Fruit fly (Drosophila melanogaster) Kc167 (cell line): ENCODE data around the gene RYa-R.

Experiments
- Myc ChIP-seq: fragments of >200 bp; optimal IDR thresholded peaks from 2 replicates; lab custom pipeline; 2017; ENCODE audit warnings: missing external identifiers
- Sin3A ChIP-seq: fragments of >200 bp; optimal IDR thresholded peaks from 2 replicates; lab custom pipeline; 2018; ENCODE audit warnings: missing external identifiers
- h ChIP-seq: fragments of >200 bp; optimal IDR thresholded peaks from 3 replicates; lab custom pipeline; 2018; ENCODE audit warnings: missing external identifiers
- insv ChIP-seq: fragments of >200 bp; optimal IDR thresholded peaks from 3 replicates; lab custom pipeline; 2018; ENCODE audit warnings: missing external identifiers
- psq ChIP-seq: fragments of >200 bp; optimal IDR thresholded peaks from 2 replicates; lab custom pipeline; 2017; ENCODE audit warnings: missing external identifiers
- ttk ChIP-seq: sonication (Bioruptor generic); optimal IDR thresholded peaks from 2 replicates; lab custom pipeline; 2017; ENCODE audit warnings: missing external identifiers

The RYa-R gene

DNA sequence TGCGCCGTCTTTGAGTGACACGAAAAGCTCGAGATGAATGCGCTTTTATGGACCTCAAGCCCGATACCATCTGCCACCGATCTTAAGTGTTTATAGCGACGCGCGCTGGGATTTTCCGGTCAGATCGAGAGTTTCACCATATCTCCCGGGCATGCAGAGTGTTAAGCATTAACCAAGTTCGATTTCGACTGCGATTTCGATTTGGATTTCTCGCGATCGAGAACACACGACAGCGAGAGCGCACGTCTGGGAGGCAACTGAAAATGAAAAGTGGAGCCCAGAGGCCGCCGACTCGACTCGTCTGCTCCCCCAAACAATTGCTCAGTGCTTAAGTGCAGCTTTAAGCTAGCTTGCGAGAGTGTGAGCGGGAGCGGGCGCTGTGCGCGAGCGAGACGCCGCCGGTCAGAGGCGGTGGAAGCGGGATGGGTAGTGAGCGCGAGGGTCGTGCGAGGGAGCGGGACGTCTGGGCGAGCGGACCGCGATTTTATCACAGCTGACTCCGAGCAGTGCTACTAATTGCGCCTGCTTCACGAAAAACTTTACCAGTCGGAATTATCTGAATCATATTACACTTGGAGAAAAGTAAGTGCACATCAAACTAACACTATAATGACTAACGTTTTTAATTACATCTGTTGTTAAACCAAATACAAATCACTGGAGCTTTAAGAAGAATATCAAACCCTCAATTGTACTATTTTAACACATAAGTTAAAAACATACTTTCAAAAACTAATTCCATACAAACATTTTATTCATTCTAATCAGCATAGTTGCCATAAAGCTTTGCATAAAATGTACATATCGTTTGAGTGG, 73.2 kb downstream of the RYa-R start, which contains the start of gene spz:
Gene spz (minus strand): TSS at position 261 of the 816 bp plus-strand sequence.
- TF ChIP-seq psq (lab: Kevin White, UChicago): no peak
- no peak for TF ChIP-seq Myc (lab: Kevin White, UChicago)
- no peak for TF ChIP-seq h (lab: Kevin White, UChicago)
- TF ChIP-seq ttk: no peak
- no peak for TF ChIP-seq Sin3A
- TF ChIP-seq insv (lab: Kevin White, UChicago): no peak

DNA sequence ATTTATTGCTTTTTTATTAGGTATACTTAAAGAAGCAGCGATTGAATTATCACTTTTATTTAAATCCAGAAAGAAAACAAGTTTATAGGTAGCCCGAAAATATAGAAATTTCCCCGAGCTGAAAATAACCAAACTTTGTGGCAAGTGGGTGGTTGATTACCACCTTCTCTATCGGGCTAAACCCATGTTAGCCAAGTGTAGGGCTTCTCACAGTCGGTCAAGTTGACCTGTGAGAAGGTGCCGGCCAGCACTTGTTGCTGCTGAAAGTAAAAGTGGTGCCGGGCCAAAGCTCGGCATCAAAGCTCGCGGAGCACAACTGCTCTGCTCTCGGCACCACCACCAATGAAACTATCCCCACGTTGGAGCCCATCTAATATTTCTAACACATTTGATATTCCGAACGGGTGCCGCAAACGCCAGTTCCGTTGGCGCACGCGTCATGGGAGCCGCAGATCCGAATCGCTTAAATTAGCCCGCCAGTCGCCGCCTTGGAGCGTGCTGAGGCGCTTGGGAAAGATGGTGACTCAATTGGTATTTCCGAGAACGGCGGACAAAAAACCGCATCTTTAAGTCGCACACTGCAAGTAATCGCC, 74.2 kb downstream of the RYa-R start:
- TF ChIP-seq Sin3A (no peak), psq (lab: Kevin White, UChicago) (no peak), h (lab: Kevin White, UChicago) (no peak), Myc (lab: Kevin White, UChicago) (no peak)

- no peak for TF ChIP-seq h (lab: Kevin White, UChicago)
- TF ChIP-seq ttk: no peak
Measured at dm6 chr3R:27075694-27076093, 78.9 kb downstream of the RYa-R start, which contains the start of gene CG14257. TSS of gene CG14257 (plus strand) at chr3R:27075870.

- no peak for TF ChIP-seq Myc (lab: Kevin White, UChicago)
- no peak for TF ChIP-seq h (lab: Kevin White, UChicago)
- no peak for TF ChIP-seq ttk
- no peak for TF ChIP-seq insv (lab: Kevin White, UChicago)
- no peak for TF ChIP-seq Sin3A
- no peak for TF ChIP-seq psq (lab: Kevin White, UChicago)
Measured at dm6 chr3R:27076618-27077017, 79.8 kb downstream of the RYa-R start.

- TF ChIP-seq ttk (no peak), Myc (lab: Kevin White, UChicago) (no peak), psq (lab: Kevin White, UChicago) (no peak), Sin3A (no peak), h (lab: Kevin White, UChicago) (no peak), insv (lab: Kevin White, UChicago) (no peak)
Measured at dm6 chr3R:27082752-27083151, 86.0 kb downstream of the RYa-R start.

DNA sequence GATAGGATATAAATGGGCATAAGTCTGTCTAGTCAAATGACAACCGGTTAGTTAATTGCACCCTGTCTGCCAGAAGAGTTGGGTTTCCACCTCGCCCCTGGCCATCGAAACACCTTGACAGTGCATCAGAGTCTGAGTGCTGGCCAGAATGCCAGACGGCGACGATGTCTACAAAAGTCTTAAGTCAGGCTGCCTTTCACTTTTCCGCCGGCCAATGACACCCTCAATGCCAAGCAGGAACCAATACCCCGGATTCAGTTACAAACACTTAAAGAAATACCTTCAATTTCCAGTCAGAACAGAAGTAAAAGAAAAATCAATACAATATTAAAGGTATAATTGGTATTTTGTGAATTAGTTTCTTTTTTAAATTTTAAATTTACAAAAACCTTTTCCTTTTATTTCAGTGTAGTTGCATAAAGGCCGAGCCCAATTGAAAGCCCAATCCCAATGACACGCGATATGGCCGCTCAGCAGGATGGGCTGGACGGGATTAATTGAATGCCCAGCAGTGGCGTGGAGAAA, 87.8 kb downstream of the RYa-R start:
- no peak for TF ChIP-seq psq (lab: Kevin White, UChicago)

DNA sequence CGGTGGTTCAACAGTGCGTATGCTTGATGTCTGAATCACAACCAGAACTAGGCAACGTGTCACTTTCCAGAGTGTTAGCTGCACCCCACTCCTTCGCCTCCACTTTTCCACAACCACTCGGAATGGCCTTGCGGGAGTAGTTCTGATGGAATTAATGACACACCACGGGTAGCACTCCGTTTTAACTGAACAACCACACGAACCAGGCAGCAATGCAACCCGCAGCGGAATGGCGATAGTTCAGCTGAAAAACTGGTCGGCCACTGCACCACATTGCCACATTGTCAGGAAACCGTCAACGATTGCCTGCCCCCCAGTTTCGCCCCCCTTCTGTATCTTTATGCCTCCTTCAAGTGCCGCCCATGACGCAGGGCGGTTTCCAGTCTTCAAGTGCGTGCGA, 90.8 kb downstream of the RYa-R start, which contains the start of gene Cpr97Ea:
Gene Cpr97Ea (minus strand): TSS at position 230 of the 400 bp plus-strand sequence.
- TF ChIP-seq h (lab: Kevin White, UChicago): no peak
- TF ChIP-seq Sin3A: no peak

DNA sequence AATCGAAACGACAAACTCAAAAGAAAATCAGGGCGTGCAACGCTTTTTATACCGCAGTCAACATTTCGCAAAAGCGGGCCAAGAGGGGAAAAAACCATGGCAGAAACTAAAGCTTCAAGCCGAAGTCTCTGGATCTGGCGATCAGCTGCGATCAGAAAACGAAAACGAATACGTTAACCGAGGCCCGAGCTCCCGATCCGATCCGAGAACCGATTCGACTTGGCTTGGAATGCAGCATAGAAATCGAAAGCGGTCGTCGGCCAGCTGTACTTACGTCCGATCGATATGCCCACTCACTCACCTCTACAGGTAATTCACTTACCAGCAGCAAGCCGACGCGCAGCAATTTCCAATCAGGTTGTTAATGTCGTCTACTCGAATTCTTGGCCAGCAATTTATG, 94.3 kb downstream of the RYa-R start, which contains the start of gene Cpr97Eb:
Gene Cpr97Eb (minus strand): TSS at position 25 of the 400 bp plus-strand sequence.
- TF ChIP-seq ttk: no peak
- TF ChIP-seq insv (lab: Kevin White, UChicago): no peak
- TF ChIP-seq h (lab: Kevin White, UChicago): no peak
- no peak for TF ChIP-seq Myc (lab: Kevin White, UChicago)
- no peak for TF ChIP-seq psq (lab: Kevin White, UChicago)
- no peak for TF ChIP-seq Sin3A

- no peak for TF ChIP-seq Sin3A
- TF ChIP-seq Myc (lab: Kevin White, UChicago): no peak
- TF ChIP-seq psq (lab: Kevin White, UChicago): no peak
- TF ChIP-seq h (lab: Kevin White, UChicago): no peak
- TF ChIP-seq ttk: no peak
- no peak for TF ChIP-seq insv (lab: Kevin White, UChicago)
Measured at dm6 chr3R:27092263-27092662, 95.5 kb downstream of the RYa-R start.

dm6 chr3R:27092843-27093242, 96.1 kb downstream of the RYa-R start, which contains the start of gene CG14258:
TSS of gene CG14258 (plus strand) at chr3R:27093143.
- no peak for TF ChIP-seq psq (lab: Kevin White, UChicago)
- TF ChIP-seq h (lab: Kevin White, UChicago): no peak
- no peak for TF ChIP-seq Sin3A
- TF ChIP-seq Myc (lab: Kevin White, UChicago): no peak

dm6 chr3R:27094233-27094632, 97.5 kb downstream of the RYa-R start, which contains the start of gene CG14259:
TSS of gene CG14259 (plus strand) at chr3R:27094533.
- TF ChIP-seq h (lab: Kevin White, UChicago) (no peak), Sin3A (no peak), Myc (lab: Kevin White, UChicago) (no peak), insv (lab: Kevin White, UChicago) (no peak), ttk (no peak), psq (lab: Kevin White, UChicago) (no peak)

DNA sequence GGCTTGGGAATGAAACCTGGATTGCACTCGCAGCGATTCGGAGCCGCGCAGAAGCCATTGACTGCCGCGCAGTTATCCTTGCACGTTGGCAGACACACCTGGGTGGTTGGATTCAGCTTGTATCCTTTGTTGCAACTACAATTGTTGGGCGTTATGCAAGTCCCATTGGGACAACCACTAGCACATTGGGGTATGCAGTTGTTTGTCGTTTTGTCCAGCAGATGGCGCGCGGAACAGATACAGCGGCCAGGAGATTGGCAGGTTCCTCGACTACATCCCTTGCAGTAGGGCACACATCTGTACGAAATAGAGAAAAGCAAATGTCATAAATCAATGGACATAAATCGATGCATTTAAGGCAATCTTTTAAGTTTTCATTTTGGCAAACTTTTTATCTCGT, 101.9 kb downstream of the RYa-R start:
- TF ChIP-seq insv (lab: Kevin White, UChicago) (no peak), ttk (no peak), psq (lab: Kevin White, UChicago) (no peak), h (lab: Kevin White, UChicago) (no peak), Sin3A (no peak), Myc (lab: Kevin White, UChicago) (no peak)
